Worm (Caenorhabditis elegans) whole organism, L2 larva: Measurements from ENCODE around the gene agt-2.

ENCODE experiments used
- C34F6.9 ChIP-seq: fragments of 150-350 bp; optimal IDR thresholded peaks from 2 replicates; lab custom pipeline; 2014; ENCODE audit warnings: missing biosample characterization, missing genetic modification characterization
- Y55F3AM.14 ChIP-seq: fragments of 200-800 bp; sonication (Bioruptor generic); optimal IDR thresholded peaks from 2 replicates; lab custom pipeline; 2018; ENCODE audit warnings: mild to moderate bottlenecking, missing genetic modification characterization, missing compliant biosample characterization
- ZK546.5 ChIP-seq: sonication (generic microtip); optimal IDR thresholded peaks from 2 replicates; lab custom pipeline; 2017; ENCODE audit warnings: missing biosample characterization, missing genetic modification characterization
- alr-1 ChIP-seq: fragments of 150-350 bp; optimal IDR thresholded peaks from 2 replicates; lab custom pipeline; 2014; ENCODE audit warnings: missing biosample characterization, missing genetic modification characterization
- aly-2 ChIP-seq: fragments of 150-350 bp; optimal IDR thresholded peaks from 2 replicates; lab custom pipeline; 2014; ENCODE audit warnings: missing biosample characterization, missing genetic modification characterization
- blmp-1 ChIP-seq: sonication (generic microtip); optimal IDR thresholded peaks from 2 replicates; lab custom pipeline; 2017; ENCODE audit warnings: missing genetic modification characterization, mild to moderate bottlenecking, missing compliant biosample characterization, antibody characterized with exemption, moderate library complexity; ENCODE audit not compliant: insufficient read depth
- ceh-16 ChIP-seq: fragments of 150-350 bp; optimal IDR thresholded peaks from 2 replicates; lab custom pipeline; 2014; ENCODE audit warnings: missing biosample characterization, missing genetic modification characterization
- ceh-82 ChIP-seq: fragments of 150-350 bp; optimal IDR thresholded peaks from 2 replicates; lab custom pipeline; 2014; ENCODE audit warnings: missing biosample characterization, missing genetic modification characterization
- dmd-4 ChIP-seq: sonication (generic microtip); optimal IDR thresholded peaks from 2 replicates; lab custom pipeline; 2017; ENCODE audit warnings: missing biosample characterization, missing genetic modification characterization
- egl-27 ChIP-seq: sonication (generic microtip); optimal IDR thresholded peaks from 3 replicates; lab custom pipeline; 2017; ENCODE audit warnings: missing biosample characterization, missing genetic modification reagents, missing genetic modification characterization
- elt-1 ChIP-seq: fragments of 150-350 bp; optimal IDR thresholded peaks from 2 replicates; lab custom pipeline; 2014; ENCODE audit warnings: missing biosample characterization, missing genetic modification characterization
- fos-1 ChIP-seq: fragments of 150-350 bp; optimal IDR thresholded peaks from 2 replicates; lab custom pipeline; 2014; ENCODE audit warnings: missing biosample characterization, missing genetic modification characterization
- gmeb-1 ChIP-seq: fragments of 150-350 bp; optimal IDR thresholded peaks from 2 replicates; lab custom pipeline; 2014; ENCODE audit warnings: missing biosample characterization, missing genetic modification characterization
- lin-11 ChIP-seq: fragments of 150-350 bp; sonication (generic microtip); optimal IDR thresholded peaks from 2 replicates; lab custom pipeline; 2014; ENCODE audit warnings: missing biosample characterization, missing genetic modification characterization, inconsistent platforms, mixed read lengths
- lin-13 ChIP-seq: fragments of 150-350 bp; optimal IDR thresholded peaks from 2 replicates; lab custom pipeline; 2014; ENCODE audit warnings: missing biosample characterization, missing genetic modification reagents, missing genetic modification characterization
- lin-39 ChIP-seq: fragments of 150-350 bp; optimal IDR thresholded peaks from 2 replicates; lab custom pipeline; 2014; ENCODE audit warnings: missing biosample characterization, missing genetic modification reagents, missing genetic modification characterization
- lsy-2 ChIP-seq, 2 experiments: fragments of 150-350 bp in 1 of 2; sonication (generic microtip) in 1 of 2; optimal IDR thresholded peaks; 2 replicates each; lab custom pipeline; 2014 to 2017; ENCODE audit warnings: missing biosample characterization in 2 of 2, missing genetic modification characterization in 2 of 2
- mbf-1 ChIP-seq: sonication (generic microtip); optimal IDR thresholded peaks from 2 replicates; lab custom pipeline; 2017; ENCODE audit warnings: missing biosample characterization, missing genetic modification characterization
- nhr-10 ChIP-seq: sonication (generic microtip); optimal IDR thresholded peaks from 2 replicates; lab custom pipeline; 2017; ENCODE audit warnings: missing biosample characterization, missing genetic modification characterization
- nhr-11 ChIP-seq: fragments of 150-350 bp; optimal IDR thresholded peaks from 2 replicates; lab custom pipeline; 2014; ENCODE audit warnings: missing biosample characterization, missing genetic modification characterization
- nhr-21 ChIP-seq: fragments of 150-350 bp; optimal IDR thresholded peaks from 2 replicates; lab custom pipeline; 2014; ENCODE audit warnings: missing biosample characterization, missing genetic modification characterization
- nhr-23 ChIP-seq: fragments of 150-350 bp; optimal IDR thresholded peaks from 2 replicates; lab custom pipeline; 2014; ENCODE audit warnings: missing biosample characterization, missing genetic modification reagents, missing genetic modification characterization
- nhr-237 ChIP-seq: fragments of 150-350 bp; optimal IDR thresholded peaks from 2 replicates; lab custom pipeline; 2014; ENCODE audit warnings: missing biosample characterization, missing genetic modification characterization
- nhr-25 ChIP-seq: fragments of 150-350 bp; sonication (generic microtip); optimal IDR thresholded peaks from 3 replicates; lab custom pipeline; 2014; ENCODE audit warnings: missing biosample characterization, missing genetic modification characterization
- nhr-6 ChIP-seq: fragments of 150-350 bp; optimal IDR thresholded peaks from 2 replicates; lab custom pipeline; 2014; ENCODE audit warnings: missing biosample characterization, missing genetic modification characterization
- nhr-77 ChIP-seq: fragments of 150-350 bp; optimal IDR thresholded peaks from 2 replicates; lab custom pipeline; 2014; ENCODE audit warnings: missing biosample characterization, missing genetic modification characterization
- peb-1 ChIP-seq: fragments of 150-350 bp; optimal IDR thresholded peaks from 2 replicates; lab custom pipeline; 2014; ENCODE audit warnings: missing biosample characterization, missing genetic modification characterization
- sem-4 ChIP-seq: fragments of 150-350 bp; optimal IDR thresholded peaks from 2 replicates; lab custom pipeline; 2014; ENCODE audit warnings: missing biosample characterization, missing genetic modification reagents, missing genetic modification characterization
- skn-1 ChIP-seq: sonication (generic microtip); optimal IDR thresholded peaks from 2 replicates; lab custom pipeline; 2017; ENCODE audit warnings: missing biosample characterization, missing genetic modification characterization
- sma-3 ChIP-seq: sonication (generic microtip); optimal IDR thresholded peaks from 2 replicates; lab custom pipeline; 2016; ENCODE audit warnings: missing genetic modification reagents, missing genetic modification characterization, missing compliant biosample characterization
- unc-55 ChIP-seq: fragments of 150-350 bp; sonication (generic microtip); optimal IDR thresholded peaks from 3 replicates; lab custom pipeline; 2014; ENCODE audit warnings: missing biosample characterization, missing genetic modification reagents, missing genetic modification characterization
- unc-62 ChIP-seq: fragments of 150-350 bp; optimal IDR thresholded peaks from 2 replicates; lab custom pipeline; 2014; ENCODE audit warnings: missing biosample characterization, missing genetic modification reagents, missing genetic modification characterization
- zag-1 ChIP-seq: fragments of 150-350 bp; optimal IDR thresholded peaks from 2 replicates; lab custom pipeline; 2014; ENCODE audit warnings: missing biosample characterization, missing genetic modification characterization
- ztf-1 ChIP-seq: fragments of 200-800 bp; sonication (Bioruptor generic); conservative IDR thresholded peaks from 2 replicates; pipeline ENCODE4 v1.3.6; 2022; ENCODE audit warnings: missing genetic modification characterization, missing compliant biosample characterization
- ztf-11 ChIP-seq: sonication (generic microtip); optimal IDR thresholded peaks from 2 replicates; lab custom pipeline; 2017; ENCODE audit warnings: missing biosample characterization, missing genetic modification characterization

agt-2 gene

DNA sequence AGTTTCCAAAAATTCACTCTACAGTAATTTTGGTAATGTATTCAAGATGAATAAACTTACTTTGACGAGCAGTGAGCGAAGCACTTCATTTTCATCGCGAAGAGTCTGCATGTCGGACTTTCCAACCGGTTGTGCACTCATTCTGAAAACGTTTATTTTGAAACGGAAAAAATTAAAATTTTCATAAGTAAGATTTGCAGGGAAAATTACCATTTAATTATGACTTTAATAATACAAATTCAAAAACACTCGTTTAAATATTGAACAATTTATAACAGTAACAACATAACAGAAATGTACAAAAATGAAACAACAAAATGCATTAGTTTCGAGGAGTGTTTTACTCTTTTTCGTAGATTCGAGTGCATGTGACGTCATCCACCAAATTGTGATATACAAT, 38.8 kb upstream of the agt-2 start, which contains the start of the genes EEED8.13 and EEED8.18:
Gene EEED8.13 (minus strand): TSS at position 101 of the 400 bp plus-strand sequence.
Gene EEED8.18 (minus strand): TSS at position 144 of the 400 bp plus-strand sequence.
- TF ChIP-seq fos-1 (tag; lab: Kevin White, UChicago) (no peak), nhr-23 (tag; lab: Kevin White, UChicago) (no peak), nhr-10 (tag; lab: Kevin White, UChicago) (no peak), nhr-6 (tag; lab: Kevin White, UChicago) (no peak), ztf-11 (tag; lab: Kevin White, UChicago) (no peak), lin-13 (no peak)

DNA sequence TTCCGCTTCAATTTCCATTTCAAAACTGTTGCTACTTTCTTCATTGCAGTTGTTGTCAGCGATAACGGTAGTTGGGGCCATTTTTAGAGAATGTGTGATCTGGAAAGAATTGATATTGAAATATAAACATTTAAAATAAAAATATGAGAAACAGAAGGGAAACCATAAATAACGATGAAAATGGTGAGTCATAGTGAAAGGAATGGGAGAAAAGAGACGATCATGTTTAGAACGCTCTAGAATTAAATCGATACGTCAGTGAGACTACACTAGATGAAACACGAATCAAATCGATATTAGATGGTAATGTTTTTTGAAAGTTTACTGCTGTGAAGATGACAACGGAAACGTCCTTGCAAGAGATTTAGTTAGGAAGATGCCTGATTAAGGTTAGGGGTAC, 35.3 kb upstream of the agt-2 start, which contains the start of the genes EEED8.12 and EEED8.4:
Gene EEED8.12 (minus strand): TSS at position 101 of the 400 bp plus-strand sequence.
Gene EEED8.4 (plus strand): TSS at position 396 of the 400 bp plus-strand sequence.
- TF ChIP-seq mbf-1 (no peak), ceh-82 (tag; lab: Kevin White, UChicago) (no peak), lin-39 (tag; lab: Kevin White, UChicago) (no peak), peb-1 (tag; lab: Kevin White, UChicago) (no peak), nhr-77 (no peak), unc-62 (no peak), nhr-11 (no peak), lin-11 (no peak), fos-1 (tag; lab: Kevin White, UChicago) (no peak), alr-1 (tag; lab: Kevin White, UChicago) (no peak), sem-4 (no peak)

DNA sequence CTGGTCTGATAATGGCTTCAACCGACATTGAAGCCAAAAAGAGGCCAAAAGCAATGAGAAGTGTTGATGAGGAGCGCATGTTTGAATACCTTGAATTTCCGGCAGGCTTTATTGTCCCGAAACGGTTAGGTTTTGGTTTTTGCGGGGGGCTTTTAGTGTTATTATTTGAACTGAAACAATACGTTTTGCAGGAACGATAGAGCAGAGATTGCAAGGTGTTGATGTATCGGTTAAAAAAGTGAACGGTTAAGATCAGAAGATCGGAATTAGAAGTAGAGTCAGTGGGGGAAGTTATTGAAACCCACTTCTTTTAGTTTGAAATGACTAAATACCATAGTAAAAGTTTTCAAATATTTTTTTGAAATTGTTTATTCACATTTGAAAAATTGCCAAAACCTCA, 33.9 kb upstream of the agt-2 start, which contains the start of gene clec-141:
Gene clec-141 (minus strand): TSS at position 101 of the 400 bp plus-strand sequence.
- TF ChIP-seq lin-11 (no peak), blmp-1 (no peak), dmd-4 (no peak), C34F6.9 (no peak), egl-27 (tag; lab: Kevin White, UChicago) (no peak), zag-1 (no peak), ZK546.5 (tag; lab: Kevin White, UChicago) (no peak), peb-1 (tag; lab: Kevin White, UChicago) (no peak), lsy-2 (tag; optimal IDR thresholded peaks at IDR 0.05; lab: Kevin White, UChicago) (no peak), nhr-237 (tag; lab: Kevin White, UChicago) (no peak), sma-3 (GFP tag; lab: Kevin White, UChicago) (no peak), nhr-10 (tag; lab: Kevin White, UChicago) (no peak), nhr-23 (tag; lab: Kevin White, UChicago) (no peak), alr-1 (tag; lab: Kevin White, UChicago) (no peak), ztf-1 (GFP tag; lab: Robert Waterston, UW) (no peak), unc-55 (GFP tag; lab: Kevin White, UChicago) (no peak), nhr-21 (tag; lab: Kevin White, UChicago) (no peak), gmeb-1 (no peak), elt-1 (tag; lab: Kevin White, UChicago) (no peak), aly-2 (tag; lab: Kevin White, UChicago) (no peak)

DNA sequence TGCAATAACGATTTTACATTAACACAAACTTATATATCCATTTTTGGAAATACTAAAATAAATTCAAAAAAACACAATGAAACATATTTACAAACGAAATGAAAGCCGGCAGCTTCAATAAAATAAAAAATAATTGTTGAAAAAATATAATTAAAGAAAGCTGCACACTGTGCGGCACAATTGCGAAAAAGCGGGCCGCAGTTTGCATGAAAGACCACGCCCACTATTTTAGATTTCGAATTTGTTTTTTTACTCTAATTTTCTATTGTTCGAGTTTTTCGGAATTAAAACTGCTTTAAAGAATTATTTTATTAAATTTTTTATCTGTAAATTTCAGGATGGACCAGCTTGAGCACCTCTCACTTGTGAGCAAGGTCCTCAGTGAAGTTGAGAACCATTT, 25.6 kb upstream of the agt-2 start, which contains the start of gene mog-5:
Gene mog-5 (plus strand): TSS at position 338 of the 400 bp plus-strand sequence.
- no peak for TF ChIP-seq ceh-16 (tag; lab: Kevin White, UChicago)
- no peak for TF ChIP-seq nhr-25 (tag; lab: Kevin White, UChicago)
- peak; percentile 57 for TF ChIP-seq gmeb-1
- TF ChIP-seq C34F6.9: peak; percentile 8
- no peak for TF ChIP-seq nhr-237 (tag; lab: Kevin White, UChicago)
- peak; percentile 12 for TF ChIP-seq sem-4
- TF ChIP-seq skn-1 (tag; lab: Kevin White, UChicago): no peak
- peak; percentile 45 for TF ChIP-seq unc-55 (GFP tag; lab: Kevin White, UChicago)
- TF ChIP-seq lin-11: no peak
- TF ChIP-seq Y55F3AM.14 (GFP tag; lab: Kevin White, UChicago): no peak
- TF ChIP-seq dmd-4: no peak
- TF ChIP-seq, all 48 proteins: peak for 4

DNA sequence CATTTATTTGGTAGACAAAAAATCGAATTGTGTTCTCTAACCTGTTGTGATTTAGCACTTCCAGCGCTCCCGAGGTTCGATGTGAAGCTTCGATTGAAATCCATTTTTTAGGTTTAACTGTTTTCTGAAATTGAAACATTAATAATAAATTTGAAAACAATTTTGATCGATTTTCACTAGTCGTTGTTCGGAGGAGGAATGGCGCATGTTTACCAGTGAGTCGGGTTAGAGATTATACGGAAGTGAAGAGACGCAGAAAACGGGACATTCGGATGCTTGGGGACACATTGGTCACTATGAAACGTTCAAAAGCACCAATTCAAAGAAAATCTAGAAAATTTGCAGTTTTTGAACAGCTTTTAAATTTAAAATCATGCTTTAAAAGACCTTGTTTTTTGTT, 25.2 kb upstream of the agt-2 start, which contains the start of gene fbxl-3:
Gene fbxl-3 (minus strand): TSS at position 124 of the 400 bp plus-strand sequence.
- TF ChIP-seq fos-1 (tag; lab: Kevin White, UChicago) (no peak), ceh-16 (tag; lab: Kevin White, UChicago) (no peak), nhr-21 (tag; lab: Kevin White, UChicago) (no peak)
